Worm (Caenorhabditis elegans) whole organism, L3 larva: ENCODE data around the gene srbc-12.
"Not testable (repeated sequence)": the region's sequence is repeated elsewhere in the genome, so short reads cannot be mapped to it uniquely, and the experiment has no call there.

Source experiments
- ZK546.5 ChIP-seq: sonication (generic microtip); optimal IDR thresholded peaks from 2 replicates; lab custom pipeline; 2017; ENCODE audit warnings: missing biosample characterization, missing genetic modification characterization
- aly-2 ChIP-seq: fragments of 150-350 bp; optimal IDR thresholded peaks from 2 replicates; lab custom pipeline; 2014; ENCODE audit warnings: missing biosample characterization, missing genetic modification characterization
- ama-1 ChIP-seq: fragments of 150-350 bp; optimal IDR thresholded peaks from 2 replicates; lab custom pipeline; 2018
- ceh-28 ChIP-seq: fragments of 150-350 bp; optimal IDR thresholded peaks from 2 replicates; lab custom pipeline; 2014; ENCODE audit warnings: missing biosample characterization, missing genetic modification reagents, missing genetic modification characterization
- ceh-9 ChIP-seq: sonication (generic microtip); optimal IDR thresholded peaks from 2 replicates; lab custom pipeline; 2018; ENCODE audit warnings: missing biosample characterization, missing genetic modification characterization
- daf-12 ChIP-seq: fragments of 150-350 bp; optimal IDR thresholded peaks from 2 replicates; lab custom pipeline; 2014; ENCODE audit warnings: missing biosample characterization, missing genetic modification reagents, missing genetic modification characterization
- egl-27 ChIP-seq: sonication (generic microtip); optimal IDR thresholded peaks from 4 replicates; lab custom pipeline; 2017; ENCODE audit warnings: missing biosample characterization, missing genetic modification reagents, missing genetic modification characterization
- elt-1 ChIP-seq: fragments of 150-350 bp; optimal IDR thresholded peaks from 2 replicates; lab custom pipeline; 2014; ENCODE audit warnings: missing biosample characterization, missing genetic modification characterization
- elt-2 ChIP-seq: sonication (generic microtip); optimal IDR thresholded peaks from 2 replicates; lab custom pipeline; 2016; ENCODE audit warnings: missing genetic modification reagents, mild to moderate bottlenecking, missing genetic modification characterization, missing compliant biosample characterization
- elt-3 ChIP-seq, 3 experiments: fragments of 150-350 bp in 1 of 3; sonication (generic microtip) in 2 of 3; optimal IDR thresholded peaks; 2 replicates in 2 of 3; 4 replicates in 1 of 3; lab custom pipeline; 2014 to 2017; ENCODE audit warnings: missing biosample characterization in 3 of 3, missing genetic modification characterization in 3 of 3
- eor-1 ChIP-seq, 2 experiments: fragments of 150-350 bp; optimal IDR thresholded peaks; 2 replicates each; lab custom pipeline; 2014 to 2018; ENCODE audit warnings: missing biosample characterization in 2 of 2, missing genetic modification characterization in 2 of 2
- fkh-10 ChIP-seq: sonication (generic microtip); optimal IDR thresholded peaks from 2 replicates; lab custom pipeline; 2017; ENCODE audit warnings: missing biosample characterization, missing genetic modification reagents, missing genetic modification characterization
- fkh-2 ChIP-seq: fragments of 150-350 bp; optimal IDR thresholded peaks from 2 replicates; lab custom pipeline; 2014; ENCODE audit warnings: missing biosample characterization, missing genetic modification reagents, missing genetic modification characterization
- hmg-11 ChIP-seq: sonication (generic microtip); optimal IDR thresholded peaks from 2 replicates; lab custom pipeline; 2016; ENCODE audit warnings: missing genetic modification characterization, missing compliant biosample characterization
- jun-1 ChIP-seq: fragments of 150-350 bp; optimal IDR thresholded peaks from 2 replicates; lab custom pipeline; 2014; ENCODE audit warnings: missing biosample characterization, missing genetic modification reagents, missing genetic modification characterization
- lin-39 ChIP-seq: fragments of 150-350 bp; optimal IDR thresholded peaks from 2 replicates; lab custom pipeline; 2018; ENCODE audit warnings: missing biosample characterization, missing genetic modification reagents, missing genetic modification characterization
- mdl-1 ChIP-seq: fragments of 150-350 bp; optimal IDR thresholded peaks from 2 replicates; lab custom pipeline; 2014; ENCODE audit warnings: missing biosample characterization, missing genetic modification characterization
- nhr-11 ChIP-seq: fragments of 150-350 bp; optimal IDR thresholded peaks from 2 replicates; lab custom pipeline; 2014; ENCODE audit warnings: missing biosample characterization, missing genetic modification characterization
- nhr-12 ChIP-seq: fragments of 150-350 bp; optimal IDR thresholded peaks from 2 replicates; lab custom pipeline; 2014; ENCODE audit warnings: missing biosample characterization, missing genetic modification characterization
- nhr-23 ChIP-seq: fragments of 150-350 bp; optimal IDR thresholded peaks from 2 replicates; lab custom pipeline; 2014; ENCODE audit warnings: missing biosample characterization, missing genetic modification reagents, missing genetic modification characterization
- nhr-237 ChIP-seq: fragments of 150-350 bp; optimal IDR thresholded peaks from 2 replicates; lab custom pipeline; 2014; ENCODE audit warnings: missing biosample characterization, missing genetic modification characterization
- nhr-25 ChIP-seq: sonication (generic microtip); optimal IDR thresholded peaks from 2 replicates; lab custom pipeline; 2017; ENCODE audit warnings: missing biosample characterization, missing genetic modification characterization
- nhr-67 ChIP-seq: fragments of 150-350 bp; optimal IDR thresholded peaks from 2 replicates; lab custom pipeline; 2014; ENCODE audit warnings: missing biosample characterization, missing genetic modification characterization
- nhr-76 ChIP-seq: fragments of 150-350 bp; sonication (generic microtip); optimal IDR thresholded peaks from 5 replicates; lab custom pipeline; 2014; ENCODE audit warnings: missing biosample characterization, missing genetic modification characterization
- nhr-77 ChIP-seq: fragments of 150-350 bp; optimal IDR thresholded peaks from 2 replicates; lab custom pipeline; 2014; ENCODE audit warnings: missing biosample characterization, missing genetic modification characterization
- pha-4 ChIP-seq: fragments of 150-350 bp; optimal IDR thresholded peaks from 2 replicates; lab custom pipeline; 2014; ENCODE audit warnings: missing biosample characterization, missing genetic modification reagents, missing genetic modification characterization
- pqm-1 ChIP-seq: fragments of 150-350 bp; optimal IDR thresholded peaks from 2 replicates; lab custom pipeline; 2017; ENCODE audit warnings: missing biosample characterization, missing genetic modification characterization, inconsistent platforms
- snpc-4 ChIP-seq: fragments of 150-350 bp; optimal IDR thresholded peaks from 2 replicates; lab custom pipeline; 2014; ENCODE audit warnings: missing biosample characterization, missing genetic modification characterization
- unc-39 ChIP-seq: sonication (generic microtip); optimal IDR thresholded peaks from 4 replicates; lab custom pipeline; 2017; ENCODE audit warnings: missing biosample characterization, missing genetic modification characterization
- zag-1 ChIP-seq: fragments of 150-350 bp; optimal IDR thresholded peaks from 2 replicates; lab custom pipeline; 2014; ENCODE audit warnings: missing biosample characterization, missing genetic modification characterization
- ztf-4 ChIP-seq: fragments of 150-350 bp; optimal IDR thresholded peaks from 2 replicates; lab custom pipeline; 2014; ENCODE audit warnings: missing biosample characterization, missing genetic modification characterization

The srbc-12 gene

DNA sequence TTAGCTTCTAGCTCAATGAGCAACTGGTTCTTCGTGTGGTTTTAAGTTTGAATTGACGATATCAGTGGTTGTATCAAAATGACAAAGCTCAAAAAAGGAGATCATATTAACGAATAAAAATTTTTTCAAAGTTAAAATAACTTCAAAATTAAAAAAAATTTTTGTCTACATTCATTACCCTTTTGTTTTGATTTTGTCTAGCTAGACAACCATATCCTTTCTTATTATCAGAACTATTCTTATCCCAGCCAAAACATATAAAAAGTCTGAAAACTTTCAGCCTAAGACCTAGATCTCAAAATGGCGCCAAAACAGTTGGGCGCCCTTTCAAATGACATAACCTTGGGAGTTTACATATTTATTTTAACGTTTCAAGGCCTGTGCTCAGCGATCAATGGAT lies 32.4 kb upstream of the srbc-12 start, which contains the start of gene R13D11.1:
Gene R13D11.1 (plus strand): TSS at position 301 of the 400 bp plus-strand sequence.
- TF ChIP-seq eor-1 (tag; optimal IDR thresholded peaks at IDR 0.05; lab: Kevin White, UChicago) (no peak), ama-1 (no peak), elt-3 (tag; optimal IDR thresholded peaks at IDR 0.05; lab: Kevin White, UChicago) (no peak), fkh-2 (no peak), ceh-9 (tag; lab: Kevin White, UChicago) (no peak), ZK546.5 (tag; lab: Kevin White, UChicago) (no peak), fkh-10 (GFP tag; lab: Kevin White, UChicago) (no peak)

DNA sequence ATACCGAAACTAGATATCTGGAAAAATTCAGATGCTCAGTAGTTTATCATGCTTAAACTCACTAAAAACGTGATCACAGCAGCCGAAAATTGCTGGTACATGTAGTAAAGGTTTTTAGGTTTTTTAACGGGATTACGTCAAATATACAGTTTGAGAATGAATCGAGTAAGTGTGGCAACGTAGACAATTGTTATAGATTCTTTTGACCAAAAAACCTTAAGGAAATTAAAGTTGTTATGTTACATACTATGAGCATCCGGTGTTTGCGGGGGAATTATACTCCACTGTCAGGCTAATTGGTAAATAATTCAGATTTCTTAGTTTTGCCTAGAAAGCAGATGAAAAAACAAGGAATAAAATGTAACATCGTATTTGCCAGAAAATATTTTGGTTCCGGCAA lies 29.0 kb upstream of the srbc-12 start, which contains the start of gene srx-32:
Gene srx-32 (minus strand): TSS at position 101 of the 400 bp plus-strand sequence.
- TF ChIP-seq nhr-23, elt-2, daf-12 (tag; lab: Kevin White, UChicago): not testable (repeated sequence)
- TF ChIP-seq, all 47 proteins: peak for 0; not testable (repeated sequence) for 47

DNA sequence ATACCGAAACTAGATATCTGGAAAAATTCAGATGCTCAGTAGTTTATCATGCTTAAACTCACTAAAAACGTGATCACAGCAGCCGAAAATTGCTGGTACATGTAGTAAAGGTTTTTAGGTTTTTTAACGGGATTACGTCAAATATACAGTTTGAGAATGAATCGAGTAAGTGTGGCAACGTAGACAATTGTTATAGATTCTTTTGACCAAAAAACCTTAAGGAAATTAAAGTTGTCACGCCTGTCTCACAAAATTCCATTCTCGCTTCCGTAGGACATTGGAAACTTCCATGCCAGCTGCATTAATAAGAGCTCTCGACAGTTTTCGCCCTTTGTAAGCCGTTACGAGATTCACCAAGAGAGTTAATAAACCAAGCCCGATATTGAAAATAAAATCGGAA lies 26.7 kb upstream of the srbc-12 start, which contains the start of gene srx-31:
Gene srx-31 (minus strand): TSS at position 101 of the 400 bp plus-strand sequence.
- not testable (repeated sequence) for TF ChIP-seq daf-12, nhr-77, ztf-4 (tag; lab: Kevin White, UChicago)

DNA sequence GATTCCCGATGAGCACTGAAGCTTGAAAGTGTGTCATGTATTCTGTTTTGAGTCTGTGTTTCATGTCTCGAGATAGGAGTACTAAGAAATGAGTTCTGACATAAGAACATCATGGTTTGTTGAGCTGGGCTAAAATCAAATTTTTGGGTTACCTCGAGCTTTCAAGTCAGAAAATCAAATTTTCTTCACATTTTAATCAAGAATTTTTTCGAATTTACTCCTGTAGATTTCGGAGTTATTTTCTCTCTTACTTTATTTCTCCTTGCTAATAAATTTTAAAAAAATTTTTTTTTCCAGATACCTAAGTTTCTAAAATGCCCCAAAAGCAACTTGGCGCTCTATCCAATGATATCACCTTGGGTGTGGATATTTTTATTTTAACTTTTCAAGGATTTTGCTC lies 23.5 kb upstream of the srbc-12 start, which contains the start of gene F41H8.2:
Gene F41H8.2 (plus strand): TSS at position 301 of the 400 bp plus-strand sequence.
- TF ChIP-seq nhr-76, result no peak
- TF ChIP-seq aly-2, result no peak
- no peak for TF ChIP-seq jun-1 (tag; lab: Kevin White, UChicago)
- no peak for TF ChIP-seq hmg-11 (tag; lab: Kevin White, UChicago)
- TF ChIP-seq nhr-237 (tag; lab: Kevin White, UChicago), result no peak
- no peak for TF ChIP-seq nhr-12 (tag; lab: Kevin White, UChicago)
- TF ChIP-seq ZK546.5 (tag; lab: Kevin White, UChicago), result no peak
- no peak for TF ChIP-seq nhr-23 (tag; lab: Kevin White, UChicago)
- TF ChIP-seq daf-12 (tag; lab: Kevin White, UChicago), result no peak
- no peak for TF ChIP-seq pha-4 (tag; lab: Kevin White, UChicago)
- TF ChIP-seq fkh-2, result no peak
- TF ChIP-seq pqm-1, result no peak
- TF ChIP-seq ztf-4 (tag; lab: Kevin White, UChicago), result no peak
- TF ChIP-seq zag-1 (tag; lab: Kevin White, UChicago), result no peak
- TF ChIP-seq nhr-77 (tag; lab: Kevin White, UChicago), result no peak
- no peak for TF ChIP-seq lin-39 (tag; lab: Kevin White, UChicago)
- TF ChIP-seq egl-27 (tag; lab: Kevin White, UChicago), result no peak
- TF ChIP-seq ceh-28 (tag; lab: Kevin White, UChicago), result no peak
- TF ChIP-seq unc-39 (tag; lab: Kevin White, UChicago), result no peak
- TF ChIP-seq, all 47 proteins: peak for 0

DNA sequence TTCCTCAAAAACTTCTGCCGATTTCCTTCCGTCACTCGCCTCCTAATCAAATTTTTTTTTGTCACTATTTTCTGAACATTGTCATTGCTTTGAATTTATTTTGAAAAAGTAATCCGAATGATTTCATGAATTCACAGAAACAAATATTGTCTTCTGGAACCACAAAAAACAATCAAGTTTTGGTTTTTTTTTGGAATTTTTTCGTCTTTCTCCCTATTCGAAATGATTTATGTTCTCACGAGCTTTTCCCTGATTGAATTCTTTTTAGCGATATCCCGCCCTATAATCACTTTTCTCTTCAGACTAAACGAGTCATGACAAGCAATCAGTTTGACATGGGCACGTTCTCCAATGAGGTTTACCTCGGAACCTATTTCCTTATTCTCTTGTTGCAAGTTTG lies 16.2 kb upstream of the srbc-12 start, which contains the start of gene F41H8.1:
Gene F41H8.1 (plus strand): TSS at position 301 of the 400 bp plus-strand sequence.
- TF ChIP-seq mdl-1 (no peak), nhr-25 (tag; lab: Kevin White, UChicago) (no peak), nhr-12 (tag; lab: Kevin White, UChicago) (no peak), nhr-77 (tag; lab: Kevin White, UChicago) (no peak), nhr-23 (tag; lab: Kevin White, UChicago) (no peak), nhr-67 (no peak), elt-1 (no peak), fkh-10 (GFP tag; lab: Kevin White, UChicago) (no peak)

DNA sequence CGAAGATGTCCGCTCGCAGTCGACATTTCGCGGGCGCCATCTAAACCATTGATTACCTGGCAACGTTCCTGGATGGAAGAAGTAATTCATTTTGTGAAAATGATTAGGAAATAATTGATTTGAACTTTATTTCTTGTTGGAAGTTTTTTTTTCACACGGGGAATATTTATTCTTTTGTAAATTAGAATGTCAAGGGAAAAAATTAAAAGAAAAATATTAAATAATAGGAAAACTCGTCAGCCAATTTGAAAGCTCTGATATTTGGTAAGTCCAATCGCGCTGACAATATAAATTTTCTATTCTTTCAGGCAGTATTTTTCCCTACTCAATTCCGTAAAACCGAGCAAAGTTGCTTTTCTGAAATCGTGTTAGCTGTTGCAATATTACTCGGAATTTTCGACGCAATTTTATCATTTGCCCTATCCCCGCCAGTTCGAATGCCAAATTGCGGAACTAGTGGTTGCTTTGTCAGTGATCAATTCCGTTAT lies 10.6 kb upstream of the srbc-12 start, which contains the start of the genes K09C6.7 and K09C6.10:
Gene K09C6.7 (minus strand): TSS at position 101 of the 488 bp plus-strand sequence.
Gene K09C6.10 (plus strand): TSS at position 438 of the 488 bp plus-strand sequence.
- not testable (repeated sequence) for TF ChIP-seq snpc-4 (tag; lab: Kevin White, UChicago); ceh-9 (tag; lab: Kevin White, UChicago); nhr-11
